Fruit fly (Drosophila melanogaster) whole organism, adult: ENCODE data around the gene CG42764.

Experiments
- CG11617 ChIP-seq: fragments of 200-800 bp; sonication (Bioruptor generic); optimal IDR thresholded peaks from 2 replicates; lab custom pipeline; 2017; ENCODE audit warnings: mild to moderate bottlenecking, missing biosample characterization, missing genetic modification reagents, missing genetic modification characterization
- CG12768 ChIP-seq: fragments of 200-800 bp; sonication (Bioruptor generic); optimal IDR thresholded peaks from 2 replicates; lab custom pipeline; 2017; ENCODE audit warnings: missing biosample characterization, missing genetic modification characterization, mild to moderate bottlenecking, moderate library complexity, missing genetic modification reagents
- CG14711 ChIP-seq: fragments of 200-800 bp; sonication (Bioruptor generic); optimal IDR thresholded peaks from 2 replicates; lab custom pipeline; 2018; ENCODE audit warnings: missing biosample characterization, mild to moderate bottlenecking, missing genetic modification characterization, moderate library complexity
- CG1620 ChIP-seq: fragments of 200-800 bp; sonication (Bioruptor generic); optimal IDR thresholded peaks from 2 replicates; lab custom pipeline; 2016; ENCODE audit warnings: missing biosample characterization, missing genetic modification characterization
- CG33017 ChIP-seq: fragments of 200-800 bp; sonication (Bioruptor generic); optimal IDR thresholded peaks from 2 replicates; lab custom pipeline; 2018; ENCODE audit warnings: missing biosample characterization, mild to moderate bottlenecking, missing genetic modification characterization, moderate library complexity
- CG5204 ChIP-seq: fragments of 200-800 bp; sonication (Bioruptor generic); optimal IDR thresholded peaks from 2 replicates; lab custom pipeline; 2016; ENCODE audit warnings: missing biosample characterization, missing genetic modification characterization
- CG7045 ChIP-seq: fragments of 200-800 bp; sonication (Bioruptor generic); optimal IDR thresholded peaks from 2 replicates; lab custom pipeline; 2017; ENCODE audit warnings: missing biosample characterization, mild to moderate bottlenecking, missing genetic modification characterization
- CG7101 ChIP-seq: fragments of 200-800 bp; sonication (Bioruptor generic); optimal IDR thresholded peaks from 2 replicates; lab custom pipeline; 2018; ENCODE audit warnings: missing biosample characterization, mild to moderate bottlenecking, missing genetic modification characterization, moderate library complexity
- Clk ChIP-seq: fragments of 200-800 bp; sonication (Bioruptor generic); optimal IDR thresholded peaks from 2 replicates; lab custom pipeline; 2017; ENCODE audit warnings: missing biosample characterization, missing genetic modification characterization
- Crg-1 ChIP-seq: fragments of 200-800 bp; sonication (Bioruptor generic); optimal IDR thresholded peaks from 2 replicates; lab custom pipeline; 2016; ENCODE audit warnings: missing biosample characterization, missing genetic modification characterization
- Hr96 ChIP-seq: fragments of 200-800 bp; sonication (Bioruptor generic); optimal IDR thresholded peaks from 2 replicates; lab custom pipeline; 2016; ENCODE audit warnings: missing biosample characterization, missing genetic modification characterization
- Mnt ChIP-seq: fragments of 200-800 bp; sonication (Bioruptor generic); optimal IDR thresholded peaks from 2 replicates; lab custom pipeline; 2016; ENCODE audit warnings: missing biosample characterization, mild to moderate bottlenecking, missing genetic modification characterization
- bab1 ChIP-seq: fragments of 200-800 bp; sonication (Bioruptor generic); optimal IDR thresholded peaks from 3 replicates; lab custom pipeline; 2019; ENCODE audit warnings: missing biosample characterization, mild to moderate bottlenecking, missing genetic modification characterization, moderate library complexity
- cic ChIP-seq: fragments of 200-800 bp; sonication (Bioruptor generic); optimal IDR thresholded peaks from 2 replicates; lab custom pipeline; 2017; ENCODE audit warnings: missing biosample characterization, mild to moderate bottlenecking, missing genetic modification characterization, moderate library complexity
- cnc ChIP-seq, 2 experiments: fragments of >200 bp; optimal IDR thresholded peaks; 2 replicates each; lab custom pipeline; 2017
- kay ChIP-seq: fragments of 200-800 bp; sonication (Bioruptor generic); peaks from one replicate; lab custom pipeline; 2016; ENCODE audit warnings: missing biosample characterization, missing genetic modification characterization, borderline replicate concordance
- ovo ChIP-seq: fragments of 200-800 bp; sonication (Bioruptor generic); optimal IDR thresholded peaks from 2 replicates; lab custom pipeline; 2016; ENCODE audit warnings: missing biosample characterization, missing genetic modification characterization
- pad ChIP-seq: fragments of 200-800 bp; sonication (Bioruptor generic); optimal IDR thresholded peaks from 3 replicates; lab custom pipeline; 2017; ENCODE audit warnings: missing biosample characterization, missing genetic modification characterization, mild to moderate bottlenecking, moderate library complexity, missing genetic modification reagents
- tj ChIP-seq: fragments of 200-800 bp; sonication (Bioruptor generic); optimal IDR thresholded peaks from 3 replicates; lab custom pipeline; 2017; ENCODE audit warnings: missing biosample characterization, mild to moderate bottlenecking, missing genetic modification characterization, moderate library complexity
- toe ChIP-seq: fragments of 200-800 bp; sonication (Bioruptor generic); optimal IDR thresholded peaks from 2 replicates; lab custom pipeline; 2016; ENCODE audit warnings: missing biosample characterization, missing genetic modification characterization

Gene CG42764

dm6 chr3L:20465941-20466340 is at the start of gene CG42764:
CG42764 (minus strand) TSS chr3L:20466041.
- TF ChIP-seq tj (GFP tag; lab: Kevin White, UChicago) (no peak), Clk (GFP tag; lab: Kevin White, UChicago) (no peak), toe (GFP tag; lab: Kevin White, UChicago) (no peak), CG7101 (tag; lab: Kevin White, UChicago) (no peak), cic (no peak)

- TF ChIP-seq CG33017 (tag; lab: Kevin White, UChicago): no peak
- no peak for TF ChIP-seq CG1620
- TF ChIP-seq kay: peak; percentile 90
- no peak for TF ChIP-seq Hr96
- peak; percentile 24 for TF ChIP-seq cic
Observed at dm6 chr3L:20514101-20514500, 48.3 kb upstream of the CG42764 start.

- TF ChIP-seq Mnt (peak; percentile 10), kay (peak; percentile 79), ovo (GFP tag; lab: Kevin White, UChicago) (no peak)
Observed at dm6 chr3L:20511499-20512108, 45.8 kb upstream of the CG42764 start.

- peak; percentile 90 for TF ChIP-seq CG11617 (GFP tag; lab: Kevin White, UChicago)
- peak; percentile 45 for TF ChIP-seq toe (GFP tag; lab: Kevin White, UChicago)
- TF ChIP-seq ovo (GFP tag; lab: Kevin White, UChicago): no peak
- TF ChIP-seq CG33017 (tag; lab: Kevin White, UChicago): peak; percentile 69
- no peak for TF ChIP-seq kay
- TF ChIP-seq CG1620: peak; percentile 38
- no peak for TF ChIP-seq cnc (optimal IDR thresholded peaks at IDR 0.05; lab: Kevin White, UChicago)
- peak; percentile 84 for TF ChIP-seq bab1 (GFP tag; lab: Kevin White, UChicago)
- peak; percentile 74 for TF ChIP-seq CG7045 (GFP tag; lab: Kevin White, UChicago)
- peak; percentile 65 for TF ChIP-seq Mnt
- TF ChIP-seq CG12768: peak; percentile 50
- TF ChIP-seq CG14711: peak; percentile 57
- peak; percentile 49 for TF ChIP-seq Clk (GFP tag; lab: Kevin White, UChicago)
- peak; percentile 79 for TF ChIP-seq CG5204 (GFP tag; lab: Kevin White, UChicago)
- peak; percentile 67 for TF ChIP-seq Hr96
- peak; percentile 93 for TF ChIP-seq tj (GFP tag; lab: Kevin White, UChicago)
- peak; percentile 51 for TF ChIP-seq cic
- peak; percentile 75 for TF ChIP-seq pad (GFP tag; lab: Kevin White, UChicago)
- TF ChIP-seq CG7101 (tag; lab: Kevin White, UChicago): peak; percentile 70
- TF ChIP-seq Crg-1 (GFP tag; lab: Kevin White, UChicago): peak; percentile 32
Observed at dm6 chr3L:20509121-20509934, 43.5 kb upstream of the CG42764 start.

- TF ChIP-seq Clk (GFP tag; lab: Kevin White, UChicago) (peak; percentile 81), CG12768 (peak; percentile 93), Crg-1 (GFP tag; lab: Kevin White, UChicago) (peak; percentile 86), pad (GFP tag; lab: Kevin White, UChicago) (peak; percentile 85), cnc (optimal IDR thresholded peaks at IDR 0.05; lab: Kevin White, UChicago) (no peak), Mnt (peak; percentile 78), bab1 (GFP tag; lab: Kevin White, UChicago) (peak; percentile 92), CG1620 (peak; percentile 84), Hr96 (peak; percentile 85), kay (peak; percentile 85), CG7045 (GFP tag; lab: Kevin White, UChicago) (peak; percentile 86), ovo (GFP tag; lab: Kevin White, UChicago) (peak; percentile 52), tj (GFP tag; lab: Kevin White, UChicago) (peak; percentile 72), CG11617 (GFP tag; lab: Kevin White, UChicago) (peak; percentile 87), cic (peak; percentile 3), toe (GFP tag; lab: Kevin White, UChicago) (peak; percentile 90), CG7101 (tag; lab: Kevin White, UChicago) (peak; percentile 92), CG5204 (GFP tag; lab: Kevin White, UChicago) (peak; percentile 87), CG14711 (peak; percentile 86), CG33017 (tag; lab: Kevin White, UChicago) (peak; percentile 89)
Observed at dm6 chr3L:20508136-20508635, 42.3 kb upstream of the CG42764 start.

- peak; percentile 2 for TF ChIP-seq CG1620
- TF ChIP-seq Mnt: no peak
- TF ChIP-seq kay: peak; percentile 85
- TF ChIP-seq toe (GFP tag; lab: Kevin White, UChicago): no peak
- no peak for TF ChIP-seq CG5204 (GFP tag; lab: Kevin White, UChicago)
- no peak for TF ChIP-seq CG7045 (GFP tag; lab: Kevin White, UChicago)
Observed at dm6 chr3L:20507552-20507951, 41.7 kb upstream of the CG42764 start.
